Worm (Caenorhabditis elegans): Measurements from ENCODE around the gene D1069.3.

Gene D1069.3

DNA sequence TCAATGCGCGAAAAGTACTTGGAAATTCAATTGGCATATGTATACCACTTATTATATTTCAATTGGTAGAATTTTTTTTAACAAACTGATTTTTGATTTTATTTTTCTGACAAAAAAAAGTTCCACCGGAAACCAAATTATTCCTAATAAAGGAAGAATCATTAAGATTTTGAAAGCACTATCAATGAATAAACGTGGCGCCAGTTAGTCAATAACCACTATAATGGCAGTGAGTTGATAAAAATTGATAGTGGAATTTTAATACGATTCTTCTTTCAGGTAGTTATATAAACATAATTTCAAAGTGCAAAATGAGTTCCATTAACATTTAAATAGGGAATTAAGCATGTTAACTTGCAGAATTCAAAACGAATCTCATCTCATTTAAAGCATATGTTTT is 42.0 kb downstream of the D1069.3 start, which contains the start of gene col-69:
TSS of gene col-69 (minus strand) at position 101 of the 400 bp plus-strand sequence.
- no peak for TF ChIP-seq ref-1 (GFP tag; conservative IDR thresholded peaks at IDR 0.05)
- no peak for TF ChIP-seq T22C8.4 (GFP tag; IDR thresholded peaks at IDR 0.05)
- no peak for TF ChIP-seq tab-1 (GFP tag; IDR thresholded peaks at IDR 0.05)
- no peak for TF ChIP-seq cog-1 (tag; optimal IDR thresholded peaks at IDR 0.05)
- no peak for TF ChIP-seq ztf-23 (GFP tag; IDR thresholded peaks at IDR 0.05)
- no peak for TF ChIP-seq flt-1 (GFP tag; IDR thresholded peaks at IDR 0.05)

DNA sequence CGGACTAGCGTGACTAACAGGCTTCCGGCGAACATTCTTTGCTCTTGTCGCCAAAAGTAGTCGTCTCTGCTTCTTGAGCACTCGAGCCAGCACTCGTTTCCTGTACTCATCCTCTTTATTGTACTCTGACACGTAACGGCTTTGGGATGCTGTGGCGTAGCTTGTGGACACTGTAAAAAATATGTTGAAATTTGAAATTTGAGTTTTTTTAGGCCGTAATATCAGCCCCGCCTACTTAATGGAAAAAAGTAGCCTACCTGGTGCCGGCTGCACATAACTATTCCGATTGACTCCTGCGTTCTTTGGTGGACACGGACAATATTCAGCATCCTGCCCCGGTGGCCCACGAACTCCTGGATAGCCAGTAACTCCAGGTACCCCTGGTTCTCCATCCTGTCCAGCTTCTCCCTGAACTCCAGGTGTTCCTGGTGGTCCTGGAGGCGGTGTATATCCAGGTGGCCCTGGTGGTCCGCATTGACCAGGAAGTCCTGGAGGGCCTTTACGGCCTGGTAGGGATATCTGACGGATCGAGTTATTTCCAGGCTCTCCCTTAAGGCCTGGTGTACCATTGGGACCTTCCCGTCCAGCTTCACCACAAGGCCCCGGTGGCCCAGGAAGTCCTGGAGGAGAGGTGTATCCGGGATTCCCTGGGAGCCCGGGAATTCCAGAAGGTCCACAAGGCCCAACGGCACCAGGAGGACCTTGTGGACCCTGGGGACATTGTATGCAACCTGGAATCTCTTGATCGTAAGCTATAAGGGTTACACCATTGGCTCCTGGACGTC is 43.6 kb downstream of the D1069.3 start:
- no peak for TF ChIP-seq flt-1 (GFP tag; IDR thresholded peaks at IDR 0.05)
- no peak for TF ChIP-seq med-1 (GFP tag; optimal IDR thresholded peaks at IDR 0.05; ENCODE audit: insufficient read depth)

DNA sequence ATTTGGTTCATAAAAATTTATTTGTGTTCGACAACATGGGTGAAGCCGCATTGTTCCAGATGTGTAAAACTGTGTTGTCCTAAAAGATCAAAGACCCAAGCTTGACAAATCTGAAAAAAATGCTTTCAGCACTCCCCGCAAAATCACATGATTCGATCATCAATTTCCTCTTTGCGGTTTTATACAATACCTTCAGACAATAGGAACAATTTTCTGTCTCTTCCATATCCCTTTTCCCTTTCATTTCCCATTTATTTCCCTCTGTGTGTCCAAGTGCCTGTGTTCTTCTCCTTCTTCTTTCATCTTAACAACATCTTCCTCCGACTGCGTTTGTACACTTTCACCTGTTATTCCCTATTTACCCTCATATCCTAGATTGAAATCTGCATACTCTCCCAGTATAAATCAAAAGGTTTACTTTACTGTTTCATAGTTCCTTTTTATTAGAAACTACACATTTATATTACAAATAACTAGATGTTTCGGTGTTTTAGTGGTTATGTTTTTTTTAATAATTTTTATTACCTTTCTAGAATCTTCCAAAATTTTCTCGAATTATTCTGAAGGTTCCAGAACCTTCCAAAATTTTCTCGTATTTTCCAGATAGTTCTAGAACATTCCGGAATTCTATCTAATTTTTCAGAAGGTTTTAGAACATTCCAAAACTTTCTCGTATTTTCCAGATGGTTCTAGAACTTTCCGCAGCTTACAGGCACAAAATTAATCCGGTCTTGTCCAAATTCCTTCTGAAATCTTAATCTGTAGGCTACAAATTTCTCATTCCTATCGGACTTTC is 46.5 kb downstream of the D1069.3 start, which contains the start of gene K01A2.5:
TSS of gene K01A2.5 (plus strand) at position 297 of the 796 bp plus-strand sequence.
- TF ChIP-seq flt-1 (GFP tag; IDR thresholded peaks at IDR 0.05), result no peak
- TF ChIP-seq tab-1 (GFP tag; IDR thresholded peaks at IDR 0.05), result no peak
- peak; percentile 22 for TF ChIP-seq cog-1 (tag; optimal IDR thresholded peaks at IDR 0.05)
- TF ChIP-seq klf-2 (GFP tag; conservative IDR thresholded peaks at IDR 0.05), result no peak
- TF ChIP-seq T22C8.4 (GFP tag; IDR thresholded peaks at IDR 0.05), result no peak
- TF ChIP-seq ztf-29 (GFP tag; IDR thresholded peaks at IDR 0.05), result no peak
- TF ChIP-seq med-1 (GFP tag; optimal IDR thresholded peaks at IDR 0.05; ENCODE audit: insufficient read depth), result no peak

- TF ChIP-seq T22C8.4 (GFP tag; IDR thresholded peaks at IDR 0.05) (no peak), ztf-23 (GFP tag; IDR thresholded peaks at IDR 0.05) (no peak), flt-1 (GFP tag; IDR thresholded peaks at IDR 0.05) (no peak), ztf-29 (GFP tag; IDR thresholded peaks at IDR 0.05) (no peak), med-1 (GFP tag; optimal IDR thresholded peaks at IDR 0.05; ENCODE audit: insufficient read depth) (no peak), ref-1 (GFP tag; conservative IDR thresholded peaks at IDR 0.05) (no peak), tab-1 (GFP tag; IDR thresholded peaks at IDR 0.05) (no peak), cog-1 (tag; optimal IDR thresholded peaks at IDR 0.05) (no peak), klf-2 (GFP tag; conservative IDR thresholded peaks at IDR 0.05) (no peak)
These were observed 48.0 kb downstream of the D1069.3 start, which contains the start of gene K01A2.6 for ce11 chrII:299684-300083. TSS of gene K01A2.6 (plus strand) at chrII:299984.

DNA sequence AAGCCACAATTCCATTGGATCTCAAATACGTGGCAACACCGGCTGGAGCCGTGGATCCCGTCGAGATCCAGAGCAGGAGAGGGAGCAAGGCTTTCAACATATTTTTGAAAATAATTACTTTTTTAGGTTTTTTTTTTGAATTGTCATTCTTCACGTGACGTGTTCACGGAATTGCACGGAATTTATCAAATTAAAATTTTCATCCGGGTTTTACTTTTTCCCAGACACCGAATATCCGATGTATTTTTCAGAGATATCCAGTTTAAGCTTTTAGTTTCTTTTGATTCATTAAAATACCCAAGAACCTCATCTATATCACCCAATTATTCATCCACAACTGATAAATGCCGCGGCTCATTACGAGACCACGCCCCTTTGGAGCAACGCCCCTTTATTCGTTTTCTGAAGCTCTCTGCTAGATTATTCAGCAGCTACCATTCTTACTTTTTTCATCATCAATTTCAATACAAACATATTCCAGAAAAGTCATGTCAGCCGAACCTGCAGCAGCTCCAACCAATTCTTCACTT is 50.7 kb downstream of the D1069.3 start, which contains the start of the genes clec-117 and B0432.1:
TSS of gene clec-117 (minus strand) at position 101 of the 530 bp plus-strand sequence.
TSS of gene B0432.1 (plus strand) at position 480 of the 530 bp plus-strand sequence.
- TF ChIP-seq med-1 (GFP tag; optimal IDR thresholded peaks at IDR 0.05; ENCODE audit: insufficient read depth), result no peak
- TF ChIP-seq tab-1 (GFP tag; IDR thresholded peaks at IDR 0.05), result no peak
- no peak for TF ChIP-seq flt-1 (GFP tag; IDR thresholded peaks at IDR 0.05)
- no peak for TF ChIP-seq klf-2 (GFP tag; conservative IDR thresholded peaks at IDR 0.05)
- no peak for TF ChIP-seq ztf-23 (GFP tag; IDR thresholded peaks at IDR 0.05)
- no peak for TF ChIP-seq ref-1 (GFP tag; conservative IDR thresholded peaks at IDR 0.05)
- no peak for TF ChIP-seq ztf-29 (GFP tag; IDR thresholded peaks at IDR 0.05)
- no peak for TF ChIP-seq cog-1 (tag; optimal IDR thresholded peaks at IDR 0.05)
- no peak for TF ChIP-seq T22C8.4 (GFP tag; IDR thresholded peaks at IDR 0.05)

DNA sequence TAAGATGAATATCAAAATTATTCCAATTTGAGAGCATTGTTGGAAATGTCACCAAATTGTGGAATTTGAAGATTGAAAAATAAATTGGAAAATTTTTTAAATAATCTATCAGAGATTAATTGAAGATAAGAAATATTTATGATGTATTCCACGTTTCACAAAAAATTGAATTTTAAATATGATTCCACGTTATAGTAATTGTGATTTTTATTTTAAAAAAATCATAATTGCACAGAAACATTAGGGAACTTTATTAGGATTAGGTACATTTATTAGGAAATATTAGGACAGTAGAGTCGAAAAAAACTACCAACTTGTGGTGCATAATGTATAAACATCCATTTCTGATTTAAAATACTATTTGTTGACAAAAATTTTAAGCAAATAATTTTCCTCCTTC is 53.1 kb downstream of the D1069.3 start, which contains the start of gene B0432.11:
TSS of gene B0432.11 (minus strand) at position 101 of the 400 bp plus-strand sequence.
- TF ChIP-seq klf-2 (GFP tag; conservative IDR thresholded peaks at IDR 0.05), result no peak
- TF ChIP-seq ref-1 (GFP tag; conservative IDR thresholded peaks at IDR 0.05), result no peak
- no peak for TF ChIP-seq ztf-23 (GFP tag; IDR thresholded peaks at IDR 0.05)
- no peak for TF ChIP-seq cog-1 (tag; optimal IDR thresholded peaks at IDR 0.05)
- no peak for TF ChIP-seq med-1 (GFP tag; optimal IDR thresholded peaks at IDR 0.05; ENCODE audit: insufficient read depth)
- no peak for TF ChIP-seq flt-1 (GFP tag; IDR thresholded peaks at IDR 0.05)
- no peak for TF ChIP-seq T22C8.4 (GFP tag; IDR thresholded peaks at IDR 0.05)
- TF ChIP-seq ztf-29 (GFP tag; IDR thresholded peaks at IDR 0.05), result no peak
- TF ChIP-seq tab-1 (GFP tag; IDR thresholded peaks at IDR 0.05), result no peak

Data from whole organism, midembryonic.